Fruit fly (Drosophila melanogaster) whole organism, pupa: ENCODE data around the gene APC7.

ENCODE experiments used
- CG8301 ChIP-seq: fragments of 200-800 bp; sonication (Bioruptor generic); optimal IDR thresholded peaks from 2 replicates; lab custom pipeline; 2018; ENCODE audit warnings: missing biosample characterization, mild to moderate bottlenecking, missing genetic modification characterization
- CG9948 ChIP-seq: fragments of 200-800 bp; sonication (Bioruptor generic); optimal IDR thresholded peaks from 2 replicates; lab custom pipeline; 2018; ENCODE audit warnings: missing biosample characterization, mild to moderate bottlenecking, missing genetic modification characterization, moderate library complexity
- EcR ChIP-seq: fragments of 200-800 bp; sonication (Bioruptor generic); optimal IDR thresholded peaks from 3 replicates; lab custom pipeline; 2019; ENCODE audit warnings: missing biosample characterization, missing genetic modification characterization, mild to moderate bottlenecking, moderate library complexity, missing genetic modification reagents
- Ets98B ChIP-seq: fragments of 200-800 bp; sonication (Bioruptor generic); IDR thresholded peaks from 2 replicates; pipeline ENCODE4 v1.3.6; 2022; ENCODE audit warnings: missing biosample characterization, missing genetic modification characterization
- fd96Ca ChIP-seq: fragments of 200-800 bp; sonication (Bioruptor generic); IDR thresholded peaks from 3 replicates; pipeline ENCODE4 v1.3.6; 2022; ENCODE audit warnings: missing biosample characterization, missing genetic modification characterization
- gl ChIP-seq: fragments of 200-800 bp; sonication (Bioruptor generic); optimal IDR thresholded peaks from 2 replicates; lab custom pipeline; 2018; ENCODE audit warnings: missing biosample characterization, mild to moderate bottlenecking, missing genetic modification characterization

- TF ChIP-seq CG9948 (tag; lab: Kevin White, UChicago) (no peak), fd96Ca (GFP tag; lab: Robert Waterston, UW) (no peak), Ets98B (GFP tag; lab: Robert Waterston, UW) (no peak), CG8301 (tag; lab: Kevin White, UChicago) (no peak), gl (tag; lab: Kevin White, UChicago) (no peak), EcR (GFP tag; lab: Kevin White, UChicago) (no peak)
Observed at dm6 chrX:6611831-6612230, 14.9 kb downstream of the APC7 start.
